Fruit fly (Drosophila melanogaster): ENCODE data around the gene CG33270.
A peak's percentile ranks its signal among the peaks of the same experiment; 100 is the strongest.

Gene CG33270

DNA sequence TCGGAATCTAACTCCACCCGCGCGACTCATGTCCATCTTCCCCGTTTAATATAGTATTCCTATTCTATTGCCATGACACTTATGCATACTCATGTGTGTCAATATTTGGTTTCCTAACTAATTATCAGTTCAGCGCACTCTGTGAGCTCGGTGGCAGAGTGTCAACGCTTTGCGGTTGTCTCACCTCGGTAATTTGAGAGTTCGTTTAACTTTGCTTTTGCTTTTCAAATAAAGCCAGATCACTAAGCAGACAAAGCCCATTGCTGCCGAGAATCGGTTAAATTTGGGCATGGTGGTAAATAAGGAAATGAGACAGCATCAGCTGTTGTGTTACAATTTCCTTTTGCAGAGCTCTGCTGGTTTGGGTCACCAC, 38.1 kb downstream of the CG33270 start (continued):
- TF ChIP-seq CG13287 (GFP tag; IDR thresholded peaks at IDR 0.05; ENCODE audit: partially characterized antibody) (no peak), CG5245 (GFP tag; optimal IDR thresholded peaks at IDR 0.05) (no peak), Nf-YC (tag; optimal IDR thresholded peaks at IDR 0.05) (peak; percentile 21), phol (tag; optimal IDR thresholded peaks at IDR 0.05) (no peak), Fer1 (GFP tag; optimal IDR thresholded peaks at IDR 0.05) (peak; percentile 54), otp (GFP tag; IDR thresholded peaks at IDR 0.05) (no peak), CrebB (tag; optimal IDR thresholded peaks at IDR 0.05) (peak; percentile 64), CG12659 (GFP tag; optimal IDR thresholded peaks at IDR 0.05) (peak; percentile 13), corto (GFP tag; optimal IDR thresholded peaks at IDR 0.05) (no peak), H2.0 (GFP tag; IDR thresholded peaks at IDR 0.05) (no peak), Side (GFP tag; optimal IDR thresholded peaks at IDR 0.05) (peak; percentile 47), CG4707 (GFP tag; optimal IDR thresholded peaks at IDR 0.05) (peak; percentile 40), grau (tag; optimal IDR thresholded peaks at IDR 0.05) (peak; percentile 1), nom (GFP tag; optimal IDR thresholded peaks at IDR 0.05) (no peak), gfzf (GFP tag; optimal IDR thresholded peaks at IDR 0.05) (no peak), hkb (optimal IDR thresholded peaks at IDR 0.05) (no peak), hkb (GFP tag; IDR thresholded peaks at IDR 0.05) (no peak), rib (GFP tag; IDR thresholded peaks at IDR 0.05) (no peak), sens (GFP tag) (peak; percentile 24), run (tag; optimal IDR thresholded peaks at IDR 0.05) (no peak), pfk (GFP tag; optimal IDR thresholded peaks at IDR 0.05) (no peak), Abd-B (GFP tag; optimal IDR thresholded peaks at IDR 0.05) (no peak), BtbVII (GFP tag; optimal IDR thresholded peaks at IDR 0.05) (peak; percentile 61), so (GFP tag; IDR thresholded peaks at IDR 0.05) (peak; percentile 51; the same call in 1 of the 3 replicates), Eip74EF (GFP tag; optimal IDR thresholded peaks at IDR 0.05) (peak in 1 of 2 experiments; percentile 90), Taf1 (GFP tag; IDR thresholded peaks at IDR 0.05) (no peak), CG32532 (GFP tag; IDR thresholded peaks at IDR 0.05) (no peak), CG1602 (GFP tag; optimal IDR thresholded peaks at IDR 0.05) (no peak), CG15601 (tag; optimal IDR thresholded peaks at IDR 0.05) (peak; percentile 72), C15 (GFP tag; IDR thresholded peaks at IDR 0.05) (no peak), trem (tag; optimal IDR thresholded peaks at IDR 0.05) (no peak), schlank (tag; optimal IDR thresholded peaks at IDR 0.05) (no peak), CG15073 (GFP tag; optimal IDR thresholded peaks at IDR 0.05) (no peak), sqz (GFP tag; optimal IDR thresholded peaks at IDR 0.05) (no peak), Hmr (GFP tag; optimal IDR thresholded peaks at IDR 0.05) (peak; percentile 51), pzg (GFP tag; optimal IDR thresholded peaks at IDR 0.05) (no peak), NFAT (GFP tag; IDR thresholded peaks at IDR 0.05) (no peak), eyg (GFP tag; optimal IDR thresholded peaks at IDR 0.05) (peak; percentile 64), abd-A (tag; optimal IDR thresholded peaks at IDR 0.05) (no peak), unpg (GFP tag; optimal IDR thresholded peaks at IDR 0.05) (peak; percentile 38), CG6175 (GFP tag; IDR thresholded peaks at IDR 0.05) (peak; percentile 9; the same call in 1 of the 3 replicates), BEAF-32 (GFP tag; optimal IDR thresholded peaks at IDR 0.05) (no peak), disco-r (GFP tag; optimal IDR thresholded peaks at IDR 0.05) (no peak), odd (GFP tag; optimal IDR thresholded peaks at IDR 0.05) (peak; percentile 58), pb (GFP tag; optimal IDR thresholded peaks at IDR 0.05) (no peak), crp (GFP tag; optimal IDR thresholded peaks at IDR 0.05) (no peak), Dfd (GFP tag; optimal IDR thresholded peaks at IDR 0.05) (no peak), hbn (GFP tag; IDR thresholded peaks at IDR 0.05; ENCODE audit: partially characterized antibody) (no peak), aop (GFP tag; IDR thresholded peaks at IDR 0.05) (no peak), CG14710 (tag; optimal IDR thresholded peaks at IDR 0.05) (peak; percentile 27), nerfin-1 (tag; optimal IDR thresholded peaks at IDR 0.05) (peak; percentile 8)

Measured in whole organism, embryonic.